Worm (Caenorhabditis elegans) whole organism, L2 larva: ENCODE data around the gene F28C6.10.

Source experiments
- C34F6.9 ChIP-seq: fragments of 150-350 bp; optimal IDR thresholded peaks from 2 replicates; lab custom pipeline; 2014; ENCODE audit warnings: missing biosample characterization, missing genetic modification characterization
- F13H6.1 ChIP-seq: sonication (generic microtip); optimal IDR thresholded peaks from 2 replicates; lab custom pipeline; 2016; ENCODE audit warnings: missing genetic modification characterization, missing compliant biosample characterization
- alr-1 ChIP-seq: fragments of 150-350 bp; optimal IDR thresholded peaks from 2 replicates; lab custom pipeline; 2014; ENCODE audit warnings: missing biosample characterization, missing genetic modification characterization
- aly-2 ChIP-seq: fragments of 150-350 bp; optimal IDR thresholded peaks from 2 replicates; lab custom pipeline; 2014; ENCODE audit warnings: missing biosample characterization, missing genetic modification characterization
- ama-1 ChIP-seq: fragments of 150-350 bp; optimal IDR thresholded peaks from 2 replicates; lab custom pipeline; 2018; ENCODE audit warnings: inconsistent platforms
- ceh-16 ChIP-seq: fragments of 150-350 bp; optimal IDR thresholded peaks from 2 replicates; lab custom pipeline; 2014; ENCODE audit warnings: missing biosample characterization, missing genetic modification characterization
- dmd-4 ChIP-seq: sonication (generic microtip); optimal IDR thresholded peaks from 2 replicates; lab custom pipeline; 2017; ENCODE audit warnings: missing biosample characterization, missing genetic modification characterization
- lin-39 ChIP-seq: fragments of 150-350 bp; optimal IDR thresholded peaks from 2 replicates; lab custom pipeline; 2014; ENCODE audit warnings: missing biosample characterization, missing genetic modification reagents, missing genetic modification characterization
- nhr-237 ChIP-seq: fragments of 150-350 bp; optimal IDR thresholded peaks from 2 replicates; lab custom pipeline; 2014; ENCODE audit warnings: missing biosample characterization, missing genetic modification characterization
- sma-9 ChIP-seq, 2 experiments: fragments of 150-350 bp in 1 of 2; sonication (generic microtip) in 1 of 2; optimal IDR thresholded peaks; 2 replicates each; lab custom pipeline; 2014 to 2016; ENCODE audit warnings: missing genetic modification characterization in 2 of 2, mild to moderate bottlenecking in 1 of 2, missing biosample characterization in 1 of 2, missing compliant biosample characterization in 1 of 2, missing genetic modification reagents in 1 of 2, moderate library complexity in 1 of 2
- unc-62 ChIP-seq: fragments of 150-350 bp; optimal IDR thresholded peaks from 2 replicates; lab custom pipeline; 2014; ENCODE audit warnings: missing biosample characterization, missing genetic modification reagents, missing genetic modification characterization
- zag-1 ChIP-seq: fragments of 150-350 bp; optimal IDR thresholded peaks from 2 replicates; lab custom pipeline; 2014; ENCODE audit warnings: missing biosample characterization, missing genetic modification characterization
- ztf-11 ChIP-seq: sonication (generic microtip); optimal IDR thresholded peaks from 2 replicates; lab custom pipeline; 2017; ENCODE audit warnings: missing biosample characterization, missing genetic modification characterization
- ztf-4 ChIP-seq: fragments of 150-350 bp; optimal IDR thresholded peaks from 2 replicates; lab custom pipeline; 2014; ENCODE audit warnings: missing biosample characterization, missing genetic modification characterization

- TF ChIP-seq sma-9 (GFP tag; optimal IDR thresholded peaks at IDR 0.05; lab: Kevin White, UChicago) = no peak
- no peak for TF ChIP-seq sma-9 (tag; optimal IDR thresholded peaks at IDR 0.05; lab: Kevin White, UChicago)
- TF ChIP-seq zag-1 (tag; lab: Kevin White, UChicago) = no peak
- no peak for TF ChIP-seq lin-39
- TF ChIP-seq nhr-237 (tag; lab: Kevin White, UChicago) = no peak
- no peak for TF ChIP-seq ztf-11 (tag; lab: Kevin White, UChicago)
- TF ChIP-seq ceh-16 (tag; lab: Kevin White, UChicago) = no peak
- no peak for TF ChIP-seq F13H6.1 (tag; lab: Kevin White, UChicago)
- no peak for TF ChIP-seq C34F6.9
- TF ChIP-seq unc-62 (GFP tag; lab: Kevin White, UChicago) = no peak
- no peak for TF ChIP-seq aly-2 (tag; lab: Kevin White, UChicago)
- TF ChIP-seq ama-1 = no peak
- no peak for TF ChIP-seq dmd-4 (tag; lab: Kevin White, UChicago)
- no peak for TF ChIP-seq alr-1 (tag; lab: Kevin White, UChicago)
- no peak for TF ChIP-seq ztf-4 (tag; lab: Kevin White, UChicago)
Observed at ce11 chrII:8599214-8599613, 8.5 kb upstream of the F28C6.10 start, which contains the start of gene F28C6.5.
